Worm (Caenorhabditis elegans) whole organism, L3 larva: ENCODE measurements around the gene fbxa-78.

Experiments
- aly-2 ChIP-seq: fragments of 150-350 bp; optimal IDR thresholded peaks from 2 replicates; lab custom pipeline; 2014; ENCODE audit warnings: missing biosample characterization, missing genetic modification characterization
- egl-5 ChIP-seq: fragments of 150-350 bp; optimal IDR thresholded peaks from 2 replicates; lab custom pipeline; 2017; ENCODE audit warnings: missing biosample characterization, missing genetic modification reagents, missing genetic modification characterization, inconsistent platforms

ce11 chrIII:1218998-1219397 is 39.3 kb downstream of the fbxa-78 start:
- no peak for TF ChIP-seq egl-5
- no peak for TF ChIP-seq aly-2 (tag; lab: Kevin White, UChicago)
